Worm (Caenorhabditis elegans) whole organism, early embryonic: Measurements from ENCODE around the gene K09B11.4.
A peak's percentile ranks its signal among the peaks of the same experiment; 100 is the strongest.

Source experiments
- B0310.2 ChIP-seq: sonication (generic microtip); optimal IDR thresholded peaks from 2 replicates; lab custom pipeline; 2016; ENCODE audit warnings: mild to moderate bottlenecking, missing genetic modification characterization, missing compliant biosample characterization
- F13C5.2 ChIP-seq: sonication (generic microtip); optimal IDR thresholded peaks from 2 replicates; lab custom pipeline; 2017; ENCODE audit warnings: mild to moderate bottlenecking, missing genetic modification characterization, inconsistent platforms, missing compliant biosample characterization
- aly-1 ChIP-seq: sonication (generic microtip); optimal IDR thresholded peaks from 2 replicates; lab custom pipeline; 2016; ENCODE audit warnings: missing genetic modification characterization, missing compliant biosample characterization
- ama-1 ChIP-seq: fragments of 150-350 bp; optimal IDR thresholded peaks from 2 replicates; lab custom pipeline; 2014
- ceh-13 ChIP-seq: fragments of 200-800 bp; sonication (Bioruptor generic); optimal IDR thresholded peaks from 2 replicates; lab custom pipeline; 2018; ENCODE audit warnings: mild to moderate bottlenecking, missing genetic modification characterization, missing compliant biosample characterization
- ceh-36 ChIP-seq: sonication (generic microtip); optimal IDR thresholded peaks from 2 replicates; lab custom pipeline; 2016; ENCODE audit warnings: missing genetic modification characterization, inconsistent platforms, missing compliant biosample characterization
- ets-7 ChIP-seq: sonication (generic microtip); optimal IDR thresholded peaks from 2 replicates; lab custom pipeline; 2016; ENCODE audit warnings: missing genotype, missing genetic modification characterization, missing compliant biosample characterization
- flt-1 ChIP-seq: fragments of 200-800 bp; sonication (Bioruptor generic); IDR thresholded peaks from 2 replicates; pipeline ENCODE4 v1.3.6; 2022; ENCODE audit warnings: missing genetic modification characterization, missing compliant biosample characterization
- hmbx-1 ChIP-seq: sonication (generic microtip); optimal IDR thresholded peaks from 2 replicates; lab custom pipeline; 2016; ENCODE audit warnings: mild to moderate bottlenecking, missing genetic modification characterization, missing compliant biosample characterization
- hmg-4 ChIP-seq: fragments of 200-800 bp; sonication (Bioruptor generic); optimal IDR thresholded peaks from 2 replicates; lab custom pipeline; 2018; ENCODE audit warnings: mild to moderate bottlenecking, missing genetic modification characterization, missing compliant biosample characterization
- hnd-1 ChIP-seq: sonication (generic microtip); optimal IDR thresholded peaks from 2 replicates; lab custom pipeline; 2016; ENCODE audit warnings: missing genetic modification characterization, missing compliant biosample characterization
- pes-1 ChIP-seq: fragments of 200-800 bp; sonication (Bioruptor generic); IDR thresholded peaks from 2 replicates; pipeline ENCODE4 v1.3.6; 2022; ENCODE audit warnings: missing genetic modification reagents, missing genetic modification characterization, missing compliant biosample characterization
- scrt-1 ChIP-seq: fragments of 200-800 bp; sonication (Bioruptor generic); IDR thresholded peaks from 2 replicates; pipeline ENCODE4 v1.3.6; 2022; ENCODE audit warnings: missing genetic modification characterization, missing compliant biosample characterization
- sea-1 ChIP-seq: fragments of 200-800 bp; sonication (Bioruptor generic); conservative IDR thresholded peaks from 2 replicates; pipeline ENCODE4 v1.3.6; 2022; ENCODE audit warnings: missing genetic modification characterization, missing compliant biosample characterization
- tbx-11 ChIP-seq: fragments of 200-800 bp; sonication (Bioruptor generic); IDR thresholded peaks from 2 replicates; pipeline ENCODE4 v1.3.6; 2022; ENCODE audit warnings: missing genetic modification characterization, missing compliant biosample characterization
- tbx-37 ChIP-seq: fragments of 200-800 bp; sonication (Bioruptor generic); conservative IDR thresholded peaks from 2 replicates; pipeline ENCODE4 v1.3.6; 2022; ENCODE audit warnings: missing genetic modification reagents, missing genetic modification characterization, missing compliant biosample characterization
- tra-4 ChIP-seq: sonication (generic microtip); optimal IDR thresholded peaks from 2 replicates; lab custom pipeline; 2017; ENCODE audit warnings: missing genetic modification characterization, missing compliant biosample characterization

K09B11.4 gene

DNA sequence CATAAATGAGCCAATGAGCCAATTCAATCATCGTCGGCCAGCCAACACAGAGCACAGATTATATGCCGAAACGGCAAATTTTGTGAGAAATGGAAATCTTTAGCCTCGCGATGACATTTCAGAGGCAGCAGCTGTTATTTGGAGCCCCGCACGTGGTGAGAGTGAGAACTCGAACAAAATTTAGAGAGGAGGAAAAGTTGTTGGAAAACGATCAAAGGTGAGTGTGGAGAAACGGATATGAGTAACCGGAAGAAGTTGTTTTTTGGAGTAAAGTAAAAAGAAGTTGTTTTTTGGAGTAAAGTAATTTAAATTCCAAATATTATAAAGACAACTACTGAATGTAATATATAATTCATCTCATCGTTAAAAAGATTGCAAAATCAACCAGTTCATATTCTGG is 30.6 kb upstream of the K09B11.4 start, which contains the start of gene Y62E10A.13:
TSS of gene Y62E10A.13 (minus strand) at position 326 of the 400 bp plus-strand sequence.
- TF ChIP-seq hnd-1 (tag; lab: Kevin White, UChicago) (no peak), ceh-36 (tag; lab: Kevin White, UChicago) (no peak), hmbx-1 (no peak), pes-1 (GFP tag; lab: Robert Waterston, UW) (no peak), ets-7 (tag; lab: Kevin White, UChicago) (no peak), tra-4 (no peak), tbx-37 (GFP tag; lab: Robert Waterston, UW) (no peak), tbx-11 (no peak)

DNA sequence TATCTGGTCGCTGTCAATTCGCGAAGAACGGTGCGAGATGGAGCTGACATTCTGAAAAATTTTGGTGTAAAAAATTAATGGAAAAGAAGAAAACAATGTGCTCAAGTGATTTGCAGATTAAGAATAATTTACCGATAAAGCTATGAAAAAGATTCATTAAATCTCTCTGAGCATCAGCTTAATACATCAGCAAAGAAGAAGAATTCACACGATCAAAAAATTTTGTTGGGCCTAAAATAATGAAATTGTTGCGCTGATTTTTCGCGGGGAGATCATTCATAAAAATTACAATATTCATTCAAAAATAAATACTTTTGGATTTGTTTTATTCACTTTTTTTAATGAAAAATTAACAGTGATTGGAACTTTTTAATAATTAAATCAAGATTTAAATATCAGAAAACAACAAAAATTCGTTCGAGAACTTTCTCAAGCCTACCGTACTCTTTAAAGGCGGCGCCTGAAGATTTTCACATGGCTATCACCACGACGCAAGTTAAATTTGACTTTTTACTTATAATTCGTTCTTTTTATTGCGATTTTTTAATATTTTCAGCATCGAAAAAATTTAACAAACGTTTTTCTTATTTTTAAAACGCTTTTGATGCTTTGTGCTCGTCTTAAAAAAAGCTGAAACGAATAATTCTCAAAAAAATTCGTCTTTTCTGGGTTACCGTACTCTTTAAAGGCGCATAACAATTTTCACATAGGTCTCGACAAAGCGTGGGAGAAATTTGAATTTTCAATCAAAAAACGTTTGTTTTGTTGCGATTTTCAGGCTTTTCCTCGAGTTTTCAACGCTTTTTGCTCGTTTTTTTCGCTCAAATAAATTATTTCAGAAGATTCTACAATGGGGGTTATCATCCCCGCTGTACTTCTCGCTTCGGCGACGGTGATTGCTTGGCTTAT is 28.6 kb upstream of the K09B11.4 start, which contains the start of the genes memi-2 and cyp-31A5:
TSS of gene memi-2 (minus strand) at position 51 of the 909 bp plus-strand sequence.
TSS of gene cyp-31A5 (plus strand) at position 834 of the 909 bp plus-strand sequence.
- TF ChIP-seq ceh-13 = no peak
- no peak for TF ChIP-seq hmbx-1
- TF ChIP-seq hnd-1 (tag; lab: Kevin White, UChicago) = no peak
- no peak for TF ChIP-seq ets-7 (tag; lab: Kevin White, UChicago)
- no peak for TF ChIP-seq B0310.2 (tag; lab: Kevin White, UChicago)
- no peak for TF ChIP-seq tbx-11
- no peak for TF ChIP-seq ceh-36 (tag; lab: Kevin White, UChicago)
- no peak for TF ChIP-seq tra-4
- TF ChIP-seq aly-1 = no peak
- TF ChIP-seq sea-1 (GFP tag; lab: Robert Waterston, UW) = no peak
- no peak for TF ChIP-seq pes-1 (GFP tag; lab: Robert Waterston, UW)
- TF ChIP-seq flt-1 (GFP tag; lab: Robert Waterston, UW) = no peak
- no peak for TF ChIP-seq hmg-4
- no peak for TF ChIP-seq F13C5.2
- TF ChIP-seq tbx-37 (GFP tag; lab: Robert Waterston, UW) = no peak
- no peak for TF ChIP-seq scrt-1 (GFP tag; lab: Robert Waterston, UW)
- no peak for TF ChIP-seq ama-1 (lab: Kevin White, UChicago)

DNA sequence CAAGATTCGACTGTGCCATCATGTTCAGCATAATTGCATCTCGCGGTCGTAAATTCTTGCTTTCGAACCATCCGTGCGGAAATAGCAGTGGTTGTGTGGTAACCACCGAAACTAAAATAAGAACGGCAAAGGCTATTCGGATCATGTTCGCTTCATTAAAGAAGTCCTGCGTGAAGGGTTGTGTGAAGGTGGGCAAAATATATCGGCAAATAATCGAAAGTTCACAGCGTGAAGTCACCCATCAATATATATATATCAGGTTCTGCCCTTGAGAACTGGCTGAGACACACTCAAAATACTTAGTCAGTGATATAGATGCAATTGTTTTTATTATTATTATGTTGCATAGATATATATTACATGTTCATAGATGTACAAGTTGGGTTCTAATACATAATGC is 21.3 kb upstream of the K09B11.4 start, which contains the start of gene Y62E10A.19:
TSS of gene Y62E10A.19 (minus strand) at position 289 of the 400 bp plus-strand sequence.
- no peak for TF ChIP-seq ceh-13
- no peak for TF ChIP-seq scrt-1 (GFP tag; lab: Robert Waterston, UW)
- TF ChIP-seq ama-1 (lab: Kevin White, UChicago) = no peak
- TF ChIP-seq tbx-11 = no peak
- no peak for TF ChIP-seq tra-4
- TF ChIP-seq hnd-1 (tag; lab: Kevin White, UChicago) = no peak
- no peak for TF ChIP-seq pes-1 (GFP tag; lab: Robert Waterston, UW)
- no peak for TF ChIP-seq ceh-36 (tag; lab: Kevin White, UChicago)
- no peak for TF ChIP-seq hmbx-1
- TF ChIP-seq F13C5.2 = no peak
- no peak for TF ChIP-seq hmg-4
- TF ChIP-seq ets-7 (tag; lab: Kevin White, UChicago) = no peak
- TF ChIP-seq aly-1 = no peak
- TF ChIP-seq sea-1 (GFP tag; lab: Robert Waterston, UW) = no peak
- TF ChIP-seq B0310.2 (tag; lab: Kevin White, UChicago) = no peak
- no peak for TF ChIP-seq tbx-37 (GFP tag; lab: Robert Waterston, UW)
- TF ChIP-seq flt-1 (GFP tag; lab: Robert Waterston, UW) = no peak

DNA sequence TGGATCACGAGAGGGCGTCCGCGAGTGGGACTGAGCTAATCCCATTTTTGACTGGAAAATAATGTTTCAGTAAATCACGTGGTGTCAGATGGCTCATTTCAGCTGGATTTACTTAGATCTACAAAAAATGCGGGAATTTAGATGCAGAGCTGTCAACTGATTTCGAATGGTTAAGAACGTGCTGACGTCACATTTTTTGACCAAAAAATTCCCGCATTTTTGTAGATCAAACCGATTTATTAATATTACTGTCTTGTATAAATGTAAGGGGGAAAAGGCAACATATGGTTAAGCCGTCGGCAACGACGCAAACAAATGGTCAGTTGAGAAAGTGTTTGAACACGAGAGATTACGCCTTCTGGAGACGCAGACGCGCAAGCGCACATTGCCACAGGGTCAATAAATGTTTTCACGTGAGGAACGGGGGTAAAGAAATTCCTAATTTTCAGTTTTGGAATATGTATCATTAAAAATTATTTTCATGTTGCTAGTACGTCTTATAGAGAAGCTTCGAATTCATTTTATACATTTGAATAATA is 16.4 kb upstream of the K09B11.4 start, which contains the start of gene gcl-1:
TSS of gene gcl-1 (minus strand) at position 51 of the 539 bp plus-strand sequence.
- no peak for TF ChIP-seq F13C5.2
- TF ChIP-seq hnd-1 (tag; lab: Kevin White, UChicago) = no peak
- TF ChIP-seq hmbx-1 = no peak
- no peak for TF ChIP-seq B0310.2 (tag; lab: Kevin White, UChicago)
- no peak for TF ChIP-seq pes-1 (GFP tag; lab: Robert Waterston, UW)

DNA sequence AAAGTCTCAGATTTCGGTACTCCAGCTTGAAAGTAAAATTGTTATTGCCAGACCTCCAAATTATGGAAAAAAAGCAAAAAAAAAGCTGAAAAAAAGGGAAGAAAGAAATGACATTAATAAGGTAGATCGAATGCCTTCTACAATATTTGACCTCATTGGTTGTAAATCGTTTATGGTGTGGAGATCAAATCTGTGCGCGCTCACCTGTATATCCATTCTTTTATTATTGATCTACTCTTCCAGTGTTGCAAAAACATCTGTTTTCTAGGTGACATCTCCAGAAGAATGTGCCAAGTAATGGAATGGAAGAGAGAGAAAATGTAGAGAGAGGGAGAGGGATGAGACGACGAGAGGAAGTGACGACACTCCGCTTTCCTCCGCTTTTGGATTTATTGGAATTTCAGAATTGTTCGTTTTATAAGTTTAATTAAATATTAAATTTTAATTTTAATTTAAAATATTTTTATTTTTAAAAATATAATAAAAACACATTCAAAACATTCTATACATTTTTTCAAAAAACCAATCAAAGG is 13.5 kb upstream of the K09B11.4 start, which contains the start of the genes pik-1 and aptf-2:
TSS of gene pik-1 (plus strand) at position 303 of the 533 bp plus-strand sequence.
TSS of gene aptf-2 (minus strand) at position 313 of the 533 bp plus-strand sequence.
- TF ChIP-seq hnd-1 (tag; lab: Kevin White, UChicago) (no peak), hmg-4 (no peak), pes-1 (GFP tag; lab: Robert Waterston, UW) (no peak), ama-1 (lab: Kevin White, UChicago) (no peak), ets-7 (tag; lab: Kevin White, UChicago) (no peak), tbx-11 (no peak), F13C5.2 (no peak), tra-4 (no peak), B0310.2 (tag; lab: Kevin White, UChicago) (no peak), tbx-37 (GFP tag; lab: Robert Waterston, UW) (no peak), ceh-13 (no peak), ceh-36 (tag; lab: Kevin White, UChicago) (no peak), flt-1 (GFP tag; lab: Robert Waterston, UW) (no peak)

DNA sequence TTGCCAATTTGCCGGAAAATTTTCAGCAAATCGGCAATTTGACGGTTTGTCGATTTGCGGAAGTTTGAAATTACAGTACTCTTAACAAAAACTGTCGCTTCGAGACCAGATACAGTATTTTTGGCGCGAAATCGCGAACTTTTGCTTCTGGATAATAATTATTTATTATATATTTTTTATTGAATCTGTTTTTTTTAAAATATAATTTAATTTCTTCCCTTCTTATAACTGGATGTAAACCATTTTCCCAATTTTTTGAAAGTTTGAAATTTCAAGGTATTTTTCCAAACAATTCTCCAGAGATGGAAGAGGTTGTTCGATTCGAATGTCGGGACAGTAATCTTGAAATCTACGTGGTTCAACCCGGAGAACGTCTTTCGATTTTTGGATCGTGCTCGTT is 7.1 kb upstream of the K09B11.4 start, which contains the start of gene nol-9:
TSS of gene nol-9 (plus strand) at position 301 of the 400 bp plus-strand sequence.
- no peak for TF ChIP-seq scrt-1 (GFP tag; lab: Robert Waterston, UW)
- no peak for TF ChIP-seq F13C5.2

DNA sequence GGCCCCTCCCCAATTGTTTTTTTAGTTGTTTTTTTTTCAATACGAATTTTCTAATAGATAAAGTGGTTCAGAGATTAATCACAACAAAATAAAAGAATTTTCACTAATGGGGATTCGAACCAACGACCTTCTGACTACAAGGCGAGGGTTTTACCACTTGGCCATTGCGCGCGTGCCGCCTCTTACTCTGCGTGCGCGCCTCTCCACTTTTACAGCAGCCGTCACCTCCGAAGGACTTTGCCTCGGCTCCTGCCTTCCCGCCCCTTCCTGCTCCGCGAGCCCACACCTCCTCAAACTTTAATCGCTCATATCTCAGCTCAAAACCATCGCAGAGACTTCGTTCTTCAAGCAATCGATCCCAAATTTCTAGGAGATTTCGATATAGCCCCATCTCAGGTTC is 797 bp downstream of the K09B11.4 start:
- TF ChIP-seq tbx-37 (GFP tag; lab: Robert Waterston, UW) (0 out of 2 replicates have a peak, but pooled peaks have one; percentile 16), pes-1 (GFP tag; lab: Robert Waterston, UW) (0 out of 2 replicates have a peak, but pooled peaks have one; percentile 10)
